Fruit fly (Drosophila melanogaster): Measurements from ENCODE around the gene CG18547.

dm6 chr3R:11933903-11934302, 46.3 kb downstream of the CG18547 start:
- TF ChIP-seq CG12155 (GFP tag; optimal IDR thresholded peaks at IDR 0.05) = no peak
- no peak for TF ChIP-seq Ravus (GFP tag; IDR thresholded peaks at IDR 0.05)
- TF ChIP-seq Scr (GFP tag; IDR thresholded peaks at IDR 0.05; ENCODE audit: partially characterized antibody) = no peak
- TF ChIP-seq CG30403 (GFP tag; optimal IDR thresholded peaks at IDR 0.05) = no peak
- TF ChIP-seq slp2 (GFP tag; optimal IDR thresholded peaks at IDR 0.05) = no peak
